Worm (Caenorhabditis elegans): Measurements from ENCODE around the gene lam-1.

The lam-1 gene

ce11 chrIV:5173032-5173431, at the start of gene lam-1:
lam-1 (plus strand) TSS chrIV:5173332.
- TF ChIP-seq ceh-48 (tag; optimal IDR thresholded peaks at IDR 0.05): no peak
- TF ChIP-seq pros-1 (tag; optimal IDR thresholded peaks at IDR 0.05): no peak
- no peak for TF ChIP-seq lin-11 (tag; optimal IDR thresholded peaks at IDR 0.05)
- TF ChIP-seq nfya-1 (tag; optimal IDR thresholded peaks at IDR 0.05): no peak
- TF ChIP-seq ceh-19 (GFP tag; optimal IDR thresholded peaks at IDR 0.05): no peak
- no peak for TF ChIP-seq F13H6.1 (tag; optimal IDR thresholded peaks at IDR 0.05)
- TF ChIP-seq sox-2 (GFP tag; IDR thresholded peaks at IDR 0.05): no peak
- no peak for TF ChIP-seq fkh-6 (tag; optimal IDR thresholded peaks at IDR 0.05)
- no peak for TF ChIP-seq nhr-232 (tag; optimal IDR thresholded peaks at IDR 0.05)
- no peak for TF ChIP-seq hlh-13 (GFP tag; optimal IDR thresholded peaks at IDR 0.05)
- no peak for TF ChIP-seq ceh-22 (tag; optimal IDR thresholded peaks at IDR 0.05)
- TF ChIP-seq elt-2 (tag; optimal IDR thresholded peaks at IDR 0.05): no peak
- TF ChIP-seq hlh-15 (tag; optimal IDR thresholded peaks at IDR 0.05): no peak
- no peak for TF ChIP-seq ets-4 (tag; optimal IDR thresholded peaks at IDR 0.05)
- TF ChIP-seq ceh-31 (tag; optimal IDR thresholded peaks at IDR 0.05): no peak

- TF ChIP-seq ahr-1 (tag; optimal IDR thresholded peaks at IDR 0.05) (no peak), eyg-1 (tag; optimal IDR thresholded peaks at IDR 0.05) (no peak), pros-1 (tag; optimal IDR thresholded peaks at IDR 0.05) (no peak), rnt-1 (tag; optimal IDR thresholded peaks at IDR 0.05) (no peak), mec-3 (tag; optimal IDR thresholded peaks at IDR 0.05; ENCODE audit: borderline replicate concordance) (no peak), ceh-31 (tag; optimal IDR thresholded peaks at IDR 0.05) (no peak), hlh-30 (tag; optimal IDR thresholded peaks at IDR 0.05; ENCODE audit: insufficient read depth) (no peak), sdc-2 (tag; optimal IDR thresholded peaks at IDR 0.05) (no peak), sox-2 (GFP tag; IDR thresholded peaks at IDR 0.05) (no peak), ceh-30 (tag; optimal IDR thresholded peaks at IDR 0.05) (no peak), elt-2 (tag; optimal IDR thresholded peaks at IDR 0.05) (no peak), K09A11.1 (tag; optimal IDR thresholded peaks at IDR 0.05; ENCODE audit: insufficient read depth) (no peak), lin-11 (tag; optimal IDR thresholded peaks at IDR 0.05) (no peak), elt-4 (tag; optimal IDR thresholded peaks at IDR 0.05) (no peak)
Measured at ce11 chrIV:5131781-5132180, 41.4 kb upstream of the lam-1 start.

- TF ChIP-seq fkh-10 (GFP tag; optimal IDR thresholded peaks at IDR 0.05): no peak
- TF ChIP-seq hlh-15 (tag; optimal IDR thresholded peaks at IDR 0.05): no peak
- TF ChIP-seq gmeb-2 (tag; optimal IDR thresholded peaks at IDR 0.05): no peak
- TF ChIP-seq zip-5 (tag; optimal IDR thresholded peaks at IDR 0.05): no peak
- peak; percentile 5 for TF ChIP-seq rnt-1 (tag; optimal IDR thresholded peaks at IDR 0.05)
- no peak for TF ChIP-seq ref-2 (tag; optimal IDR thresholded peaks at IDR 0.05)
- no peak for TF ChIP-seq fkh-6 (tag; optimal IDR thresholded peaks at IDR 0.05)
- TF ChIP-seq ama-1 (optimal IDR thresholded peaks at IDR 0.05): no peak
- TF ChIP-seq ceh-48 (tag; optimal IDR thresholded peaks at IDR 0.05): no peak
- TF ChIP-seq ttx-3 (tag; optimal IDR thresholded peaks at IDR 0.05): no peak
- TF ChIP-seq che-1 (tag; optimal IDR thresholded peaks at IDR 0.05): no peak
- no peak for TF ChIP-seq nhr-11 (tag; optimal IDR thresholded peaks at IDR 0.05)
- TF ChIP-seq madf-2 (tag; optimal IDR thresholded peaks at IDR 0.05): no peak
- peak; percentile 66 for TF ChIP-seq ceh-18 (tag; optimal IDR thresholded peaks at IDR 0.05)
- no peak for TF ChIP-seq eyg-1 (tag; optimal IDR thresholded peaks at IDR 0.05)
- TF ChIP-seq sox-2 (GFP tag; IDR thresholded peaks at IDR 0.05): no peak
- TF ChIP-seq ceh-31 (tag; optimal IDR thresholded peaks at IDR 0.05): peak; percentile 27
- TF ChIP-seq sdc-2 (tag; optimal IDR thresholded peaks at IDR 0.05): no peak
- no peak for TF ChIP-seq pax-1 (tag; optimal IDR thresholded peaks at IDR 0.05)
- peak; percentile 25 for TF ChIP-seq unc-55 (GFP tag; optimal IDR thresholded peaks at IDR 0.05)
- no peak for TF ChIP-seq ceh-14 (tag; optimal IDR thresholded peaks at IDR 0.05)
- TF ChIP-seq ets-4 (tag; optimal IDR thresholded peaks at IDR 0.05): no peak
- TF ChIP-seq ceh-6 (GFP tag; optimal IDR thresholded peaks at IDR 0.05): no peak
- TF ChIP-seq pha-2 (tag; optimal IDR thresholded peaks at IDR 0.05): no peak
- no peak for TF ChIP-seq dve-1 (tag; optimal IDR thresholded peaks at IDR 0.05)
- TF ChIP-seq mec-3 (tag; optimal IDR thresholded peaks at IDR 0.05; ENCODE audit: borderline replicate concordance): no peak
- no peak for TF ChIP-seq K02D7.2 (tag; optimal IDR thresholded peaks at IDR 0.05)
- no peak for TF ChIP-seq ceh-45 (GFP tag; IDR thresholded peaks at IDR 0.05)
- no peak for TF ChIP-seq pha-4 (tag; optimal IDR thresholded peaks at IDR 0.05)
- TF ChIP-seq ceh-30 (tag; optimal IDR thresholded peaks at IDR 0.05): no peak
- TF ChIP-seq hlh-6 (tag; optimal IDR thresholded peaks at IDR 0.05): no peak
- no peak for TF ChIP-seq ceh-34 (tag; optimal IDR thresholded peaks at IDR 0.05)
- no peak for TF ChIP-seq pag-3 (tag; optimal IDR thresholded peaks at IDR 0.05; ENCODE audit: borderline replicate concordance)
- no peak for TF ChIP-seq lin-11 (tag; optimal IDR thresholded peaks at IDR 0.05)
- no peak for TF ChIP-seq ceh-24 (tag; optimal IDR thresholded peaks at IDR 0.05)
- TF ChIP-seq T23F11.4 (GFP tag; optimal IDR thresholded peaks at IDR 0.05): no peak
- TF ChIP-seq nhr-232 (tag; optimal IDR thresholded peaks at IDR 0.05): no peak
Measured at ce11 chrIV:5133791-5134370, 39.3 kb upstream of the lam-1 start.

All from whole organism, late embryonic.